Worm (Caenorhabditis elegans): ENCODE results near the gene W08E12.8.

W08E12.8 gene

ce11 chrIV:3291977-3292561 lies at the start of gene W08E12.8:
W08E12.8 (plus strand) TSS chrIV:3292371.
- no peak for TF ChIP-seq unc-62 (GFP tag; optimal IDR thresholded peaks at IDR 0.05)

ce11 chrIV:3246873-3247272 lies 45.3 kb upstream of the W08E12.8 start:
- TF ChIP-seq unc-62 (GFP tag; optimal IDR thresholded peaks at IDR 0.05) = no peak

ce11 chrIV:3250020-3250419 lies 42.2 kb upstream of the W08E12.8 start:
- TF ChIP-seq unc-62 (GFP tag; optimal IDR thresholded peaks at IDR 0.05) = no peak

ce11 chrIV:3251551-3251950 lies 40.6 kb upstream of the W08E12.8 start:
- TF ChIP-seq unc-62 (GFP tag; optimal IDR thresholded peaks at IDR 0.05) = no peak

ce11 chrIV:3252047-3252446 lies 40.1 kb upstream of the W08E12.8 start:
- no peak for TF ChIP-seq unc-62 (GFP tag; optimal IDR thresholded peaks at IDR 0.05)

- TF ChIP-seq unc-62 (GFP tag; optimal IDR thresholded peaks at IDR 0.05) = no peak
These were observed 37.7 kb upstream of the W08E12.8 start, which contains the start of gene dmd-9 for ce11 chrIV:3254443-3254842. dmd-9 (minus strand) TSS chrIV:3254543.

- TF ChIP-seq unc-62 (GFP tag; optimal IDR thresholded peaks at IDR 0.05) = no peak
These were observed 35.3 kb upstream of the W08E12.8 start for ce11 chrIV:3256866-3257265.

ce11 chrIV:3258528-3258927 lies 33.6 kb upstream of the W08E12.8 start, which contains the start of gene T26C12.1:
T26C12.1 (plus strand) TSS chrIV:3258910.
- no peak for TF ChIP-seq unc-62 (GFP tag; optimal IDR thresholded peaks at IDR 0.05)

- TF ChIP-seq unc-62 (GFP tag; optimal IDR thresholded peaks at IDR 0.05) = no peak
These were observed 32.0 kb upstream of the W08E12.8 start for ce11 chrIV:3260216-3260615.

ce11 chrIV:3261761-3262160 lies 30.4 kb upstream of the W08E12.8 start:
- no peak for TF ChIP-seq unc-62 (GFP tag; optimal IDR thresholded peaks at IDR 0.05)

- TF ChIP-seq unc-62 (GFP tag; optimal IDR thresholded peaks at IDR 0.05) = no peak
These were observed 26.5 kb upstream of the W08E12.8 start, which contains the start of gene T26C12.2 for ce11 chrIV:3265657-3266056. T26C12.2 (minus strand) TSS chrIV:3265757.

- no peak for TF ChIP-seq unc-62 (GFP tag; optimal IDR thresholded peaks at IDR 0.05)
These were observed 25.3 kb upstream of the W08E12.8 start for ce11 chrIV:3266841-3267240.

ce11 chrIV:3267581-3267980 lies 24.6 kb upstream of the W08E12.8 start, which contains the start of gene clec-173:
clec-173 (minus strand) TSS chrIV:3267681.
- no peak for TF ChIP-seq unc-62 (GFP tag; optimal IDR thresholded peaks at IDR 0.05)

ce11 chrIV:3271342-3271741 lies 20.8 kb upstream of the W08E12.8 start:
- TF ChIP-seq unc-62 (GFP tag; optimal IDR thresholded peaks at IDR 0.05) = no peak

- TF ChIP-seq unc-62 (GFP tag; optimal IDR thresholded peaks at IDR 0.05) = no peak
These were observed 18.9 kb upstream of the W08E12.8 start, which contains the start of gene T26C12.3 for ce11 chrIV:3273295-3273694. T26C12.3 (minus strand) TSS chrIV:3273395.

ce11 chrIV:3278822-3279221 lies 13.3 kb upstream of the W08E12.8 start:
- TF ChIP-seq unc-62 (GFP tag; optimal IDR thresholded peaks at IDR 0.05) = no peak

- no peak for TF ChIP-seq unc-62 (GFP tag; optimal IDR thresholded peaks at IDR 0.05)
These were observed 2.9 kb upstream of the W08E12.8 start, which contains the start of gene gcy-23 for ce11 chrIV:3289237-3289636. gcy-23 (minus strand) TSS chrIV:3289337.

All from whole organism, dauer.